Fruit fly (Drosophila melanogaster) S2 (cell line): ENCODE data around the gene Lectin-galC1.

Experiments used
- CG8478 ChIP-seq: fragments of >200 bp; optimal IDR thresholded peaks from 2 replicates; lab custom pipeline; 2018
- CTCF ChIP-seq, 2 experiments: fragments of >200 bp; optimal IDR thresholded peaks; 2 replicates each; lab custom pipeline; 2018

Lectin-galC1 gene

DNA sequence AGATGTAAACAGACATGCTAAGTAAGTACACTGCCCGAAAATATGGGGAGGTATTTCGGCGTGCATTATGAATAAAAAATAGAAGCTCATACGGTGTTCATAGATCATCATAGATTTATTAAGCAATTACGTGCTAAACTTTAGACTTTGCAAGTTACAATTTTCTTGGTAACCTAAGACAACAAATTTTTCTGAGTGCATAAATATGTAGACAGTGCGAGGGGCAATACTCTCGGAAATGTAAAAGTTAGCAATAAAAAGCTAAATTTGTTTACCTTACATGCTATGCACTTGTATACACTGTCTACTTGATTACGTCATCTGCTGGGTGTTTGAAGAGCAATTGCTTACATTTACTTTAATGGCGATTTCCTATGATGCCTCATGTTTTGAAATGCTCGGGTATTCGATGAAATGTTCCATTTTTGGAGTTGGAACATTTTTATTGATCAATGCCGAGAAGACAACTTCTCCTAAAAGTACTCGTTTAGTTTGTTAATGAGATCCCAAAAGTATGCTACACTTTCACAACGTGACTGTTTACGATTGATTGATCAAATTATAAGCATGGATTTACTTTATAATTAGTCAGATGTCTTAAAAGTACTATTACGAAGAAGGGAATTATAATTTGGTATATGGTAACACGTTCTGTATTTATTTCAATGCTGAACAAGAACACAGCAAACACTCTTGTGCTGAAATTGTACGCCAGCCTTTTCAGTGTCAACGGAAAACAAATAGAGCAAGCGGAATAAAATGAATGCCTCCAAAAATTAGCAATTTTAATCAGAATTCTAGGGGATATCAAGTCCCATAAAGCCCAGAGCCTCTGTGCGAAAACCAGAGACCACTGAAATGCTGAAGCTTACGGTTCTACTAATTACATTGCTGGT lies at the start of gene Lectin-galC1:
Lectin-galC1 (plus strand) TSS at position 846 of the 896 bp plus-strand sequence.
- TF ChIP-seq CTCF (optimal IDR thresholded peaks at IDR 0.05; lab: Kevin White, UChicago) = peak; percentile 23 to 30
- TF ChIP-seq CG8478 (lab: Kevin White, UChicago) = no peak

DNA sequence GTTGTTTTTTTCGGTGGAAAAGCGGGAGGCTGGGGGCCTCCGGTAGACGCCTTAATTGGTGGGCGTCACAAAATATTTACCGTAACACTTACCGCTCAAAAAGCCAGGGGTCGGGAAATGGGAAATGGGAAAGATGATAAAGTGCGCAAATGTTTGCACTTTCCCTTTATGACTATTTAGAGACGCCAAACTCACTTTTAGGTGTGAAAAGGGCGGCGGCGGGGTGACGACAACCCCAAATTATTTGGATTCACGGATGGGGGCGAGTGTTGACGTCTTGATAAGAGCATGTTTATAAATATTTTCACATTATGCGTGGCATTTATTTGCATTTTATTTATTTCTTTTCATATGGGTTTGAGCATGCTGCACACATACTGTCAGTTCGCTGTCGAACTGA lies 47.2 kb upstream of the Lectin-galC1 start, which contains the start of gene CG17349:
CG17349 (plus strand) TSS at position 400 of the 400 bp plus-strand sequence.
- no peak for TF ChIP-seq CG8478 (lab: Kevin White, UChicago)
- TF ChIP-seq CTCF (optimal IDR thresholded peaks at IDR 0.05; lab: Kevin White, UChicago) = no peak

DNA sequence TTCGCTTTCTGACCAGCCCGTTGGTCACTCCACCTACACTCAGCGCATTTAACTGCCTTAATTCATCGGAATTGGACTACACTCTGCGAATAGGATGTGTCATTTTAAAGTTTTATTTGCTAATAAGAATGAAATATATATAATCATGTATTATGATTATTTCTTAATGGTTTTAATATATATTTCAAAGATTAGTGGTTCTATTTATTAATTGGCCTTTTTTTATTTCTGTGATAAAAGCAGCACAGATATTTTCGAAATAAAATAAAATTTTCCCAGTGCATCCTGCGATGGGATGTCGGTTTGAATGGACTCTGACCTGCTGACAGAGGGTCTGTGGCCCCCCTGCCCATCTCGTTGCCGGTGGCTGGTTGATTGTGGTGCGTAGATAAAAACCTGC lies 43.4 kb upstream of the Lectin-galC1 start:
- TF ChIP-seq CTCF (optimal IDR thresholded peaks at IDR 0.05; lab: Kevin White, UChicago) (no peak), CG8478 (lab: Kevin White, UChicago) (no peak)

DNA sequence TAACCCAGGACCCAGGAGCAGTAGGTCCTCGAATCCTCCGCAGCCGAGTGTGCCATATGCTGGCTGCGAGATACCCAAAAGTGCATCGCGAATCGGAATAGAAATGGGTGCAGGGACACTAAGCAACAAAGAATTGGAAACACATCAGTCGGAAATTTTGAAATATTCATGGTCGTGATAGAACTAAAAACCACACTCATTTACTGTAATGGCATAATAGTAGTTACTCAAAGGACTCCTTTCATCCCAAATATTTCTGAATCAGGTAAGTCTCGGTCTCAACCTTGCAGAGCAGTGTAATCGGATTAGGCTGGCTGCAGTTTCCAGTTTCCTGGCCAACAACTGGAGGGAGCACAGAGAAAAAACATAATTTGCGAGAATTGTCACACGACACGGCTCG lies 41.1 kb upstream of the Lectin-galC1 start:
- TF ChIP-seq CTCF (optimal IDR thresholded peaks at IDR 0.05; lab: Kevin White, UChicago) = no peak
- no peak for TF ChIP-seq CG8478 (lab: Kevin White, UChicago)

DNA sequence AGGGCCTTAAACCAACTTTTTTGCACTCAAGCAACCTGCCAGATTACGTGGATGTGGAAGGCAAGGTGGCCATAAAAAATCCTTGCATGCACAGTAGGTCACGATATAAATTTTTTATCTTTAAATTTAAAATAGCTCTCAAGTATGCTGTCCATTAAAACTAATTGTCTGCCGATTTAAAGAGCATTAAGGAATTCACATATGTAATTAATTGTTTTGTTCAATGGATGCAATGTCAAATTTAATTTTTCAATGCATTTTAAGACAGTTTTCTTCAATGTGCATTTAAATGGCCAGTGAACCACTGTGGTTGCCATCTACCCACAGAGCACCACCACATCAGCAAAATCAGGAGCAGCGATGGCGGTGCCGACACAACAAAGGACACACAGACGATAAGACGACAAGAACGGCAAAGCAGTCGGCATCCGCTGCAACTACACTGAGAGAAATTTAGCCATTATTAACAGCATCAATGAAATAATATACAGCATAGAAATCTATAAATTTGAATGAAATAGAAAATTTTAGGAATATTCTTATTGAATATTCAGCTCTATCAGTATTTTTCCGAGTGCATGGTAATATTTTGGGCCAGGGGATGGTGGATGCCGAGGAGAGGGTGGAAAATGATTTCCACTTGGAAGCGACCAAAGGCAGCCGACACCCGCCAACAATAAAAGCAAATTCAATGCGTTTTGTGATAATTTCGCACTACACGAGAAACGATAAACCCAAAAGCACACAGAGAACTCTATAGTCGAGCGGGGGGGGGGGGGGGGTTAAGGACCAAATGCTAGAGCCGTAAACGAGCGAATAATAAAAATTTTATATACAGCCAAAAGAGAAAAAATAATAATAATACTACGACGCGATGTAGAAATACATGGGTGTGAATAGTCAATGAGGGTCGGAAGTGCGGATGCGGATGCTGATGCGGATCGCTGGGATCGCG lies 39.8 kb upstream of the Lectin-galC1 start:
- TF ChIP-seq CTCF (optimal IDR thresholded peaks at IDR 0.05; lab: Kevin White, UChicago) = no peak
- TF ChIP-seq CG8478 (lab: Kevin White, UChicago) = no peak

DNA sequence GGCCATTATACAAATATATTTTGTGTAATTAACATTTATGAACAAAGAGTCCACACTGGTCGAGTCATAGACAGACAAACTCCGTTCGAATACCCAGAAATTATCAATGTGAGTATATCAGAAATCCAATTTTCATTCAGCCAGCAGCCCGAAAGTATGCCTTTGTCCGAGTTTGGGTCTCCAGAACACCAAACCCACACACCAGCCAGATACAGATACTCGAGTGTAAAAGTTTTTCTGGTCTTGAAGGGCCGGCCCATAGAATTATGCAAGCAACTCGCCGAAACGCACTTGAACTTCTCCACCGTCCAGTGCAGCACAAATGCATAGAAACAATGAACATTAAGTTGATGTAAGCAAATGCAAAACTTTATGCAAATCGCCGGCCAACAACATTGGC lies 38.6 kb upstream of the Lectin-galC1 start:
- no peak for TF ChIP-seq CG8478 (lab: Kevin White, UChicago)
- peak; percentile 6 to 45 for TF ChIP-seq CTCF (optimal IDR thresholded peaks at IDR 0.05; lab: Kevin White, UChicago)

DNA sequence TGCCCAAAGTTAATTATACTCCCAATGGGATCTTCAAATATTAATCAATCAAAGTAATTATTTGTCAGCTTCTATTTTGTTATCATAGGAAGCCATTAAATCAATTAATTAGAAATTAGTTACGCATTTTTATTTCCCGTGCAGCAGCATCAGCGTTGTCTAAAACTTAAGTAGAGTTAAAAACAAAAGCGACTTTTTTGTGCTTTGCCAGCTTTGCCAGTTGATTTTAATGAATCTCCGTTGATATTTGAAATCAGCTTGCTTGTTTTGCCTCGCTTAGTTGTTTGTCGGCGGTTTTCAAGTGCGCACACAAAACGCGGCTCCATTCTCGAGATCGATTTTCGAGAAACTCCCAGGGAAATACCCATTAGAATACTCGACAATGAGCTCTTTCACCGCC lies 36.6 kb upstream of the Lectin-galC1 start, which contains the start of gene CG17350:
CG17350 (plus strand) TSS at position 301 of the 400 bp plus-strand sequence.
- TF ChIP-seq CG8478 (lab: Kevin White, UChicago) (no peak), CTCF (optimal IDR thresholded peaks at IDR 0.05; lab: Kevin White, UChicago) (no peak)

DNA sequence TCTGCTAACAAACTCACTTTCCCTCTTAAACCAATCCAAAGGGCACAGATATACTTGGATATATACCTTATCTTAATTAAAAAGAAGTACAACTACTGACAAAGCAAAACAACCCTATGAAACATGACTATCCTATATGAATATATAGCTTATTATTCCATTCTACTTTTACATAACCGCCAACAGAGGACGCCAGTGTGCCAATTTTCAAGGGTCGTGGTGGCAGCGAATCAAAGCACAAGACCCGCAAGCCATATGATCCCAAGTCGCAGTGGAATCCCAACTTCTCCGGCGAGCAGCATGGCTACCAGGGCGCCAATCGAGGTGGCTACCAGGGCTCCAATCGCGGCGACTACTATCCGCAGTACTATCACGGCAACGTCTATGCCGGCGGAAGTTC lies 34.9 kb upstream of the Lectin-galC1 start:
- TF ChIP-seq CG8478 (lab: Kevin White, UChicago) (no peak), CTCF (optimal IDR thresholded peaks at IDR 0.05; lab: Kevin White, UChicago) (peak; percentile 59 to 67)

DNA sequence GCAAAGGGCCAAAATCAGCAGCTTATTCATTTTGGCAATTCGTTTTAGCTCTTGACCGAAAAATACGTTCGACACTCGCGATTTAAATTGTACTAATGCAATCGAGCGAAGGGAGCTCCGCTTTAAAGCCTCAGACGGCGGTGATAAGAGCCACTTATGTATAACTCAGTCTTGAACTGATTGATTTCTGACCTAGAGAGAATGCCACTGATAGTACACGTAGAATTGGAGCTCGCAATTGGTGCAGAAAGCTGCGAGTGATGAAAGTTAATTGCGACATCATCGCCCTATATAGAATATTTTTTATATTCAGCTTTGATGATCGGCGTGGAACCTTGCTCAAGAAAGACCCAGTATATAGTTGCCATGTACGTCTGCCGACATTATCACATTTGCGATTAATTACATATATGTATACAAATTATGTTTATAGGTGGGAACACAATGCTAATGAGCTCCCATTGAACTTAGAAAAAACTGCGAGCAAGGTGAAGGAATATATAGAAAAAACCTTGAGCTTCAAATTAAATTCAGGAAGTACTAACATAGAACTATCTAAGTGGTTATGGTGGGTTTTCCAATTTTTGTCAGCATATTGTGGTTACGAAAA lies 31.0 kb upstream of the Lectin-galC1 start, which contains the start of gene fon:
fon (minus strand) TSS at position 100 of the 610 bp plus-strand sequence.
- no peak for TF ChIP-seq CTCF (optimal IDR thresholded peaks at IDR 0.05; lab: Kevin White, UChicago)
- no peak for TF ChIP-seq CG8478 (lab: Kevin White, UChicago)

DNA sequence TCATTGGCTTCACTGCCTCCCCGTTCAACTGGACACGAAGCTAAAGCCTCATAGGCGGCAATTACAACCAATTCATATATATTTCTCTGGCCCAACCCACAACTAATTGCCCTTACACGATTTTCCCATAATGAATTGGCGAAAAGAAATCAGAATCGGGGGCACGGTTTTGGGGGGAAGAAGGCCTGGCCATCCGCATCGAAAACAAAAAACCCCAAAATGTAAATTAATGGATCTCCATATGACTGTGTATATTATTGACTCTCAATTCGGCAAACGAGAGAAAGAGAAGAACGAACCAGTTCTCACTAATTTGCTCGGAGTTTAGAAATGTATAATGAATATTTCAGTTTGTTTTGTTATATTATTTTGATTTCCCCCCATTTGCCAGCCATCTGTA lies 28.3 kb upstream of the Lectin-galC1 start:
- TF ChIP-seq CTCF (optimal IDR thresholded peaks at IDR 0.05; lab: Kevin White, UChicago) (no peak), CG8478 (lab: Kevin White, UChicago) (no peak)

DNA sequence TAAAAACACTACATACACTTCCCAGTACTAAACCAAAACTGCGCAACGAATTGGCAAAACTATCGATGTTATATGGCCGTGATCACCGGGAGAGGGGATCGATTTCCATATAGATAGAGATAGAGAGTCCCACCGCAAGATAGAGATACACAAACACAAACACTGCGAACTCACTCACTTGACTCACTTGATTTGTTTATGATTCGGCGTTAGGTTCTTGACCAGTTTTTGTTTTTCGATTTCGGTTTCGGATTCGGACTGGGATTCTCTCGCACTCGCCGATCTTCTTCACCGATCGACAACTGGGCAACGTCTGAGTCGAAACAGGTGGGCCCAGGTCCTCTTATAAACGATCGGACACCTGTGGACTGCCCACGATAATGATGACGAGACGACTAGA lies 27.5 kb upstream of the Lectin-galC1 start, which contains the start of gene CG17549:
CG17549 (minus strand) TSS at position 327 of the 400 bp plus-strand sequence.
- TF ChIP-seq CG8478 (lab: Kevin White, UChicago) (no peak), CTCF (optimal IDR thresholded peaks at IDR 0.05; lab: Kevin White, UChicago) (no peak)

DNA sequence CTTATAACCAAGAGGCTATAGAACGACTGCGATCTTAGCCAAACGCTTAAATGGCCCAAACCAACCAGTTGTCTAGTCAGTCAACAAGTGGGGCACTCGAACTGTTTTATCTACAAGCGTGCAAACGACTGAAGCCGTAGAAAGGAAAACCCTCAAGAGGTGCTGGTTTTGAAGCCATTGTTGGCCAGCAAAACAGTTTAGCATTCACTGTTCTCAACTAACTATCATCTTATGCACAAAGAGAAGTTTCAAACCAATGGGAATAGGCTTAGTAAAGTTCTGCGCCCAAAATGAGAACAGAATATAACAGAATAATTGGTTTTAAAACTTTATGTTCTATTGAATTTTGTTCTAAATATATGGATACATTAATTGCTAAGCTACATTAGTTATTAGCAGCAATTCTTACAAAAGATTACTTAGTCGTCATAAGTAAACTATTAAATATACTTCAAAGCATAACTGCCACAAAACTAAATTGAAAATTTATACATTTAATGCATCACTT lies 23.5 kb upstream of the Lectin-galC1 start, which contains the start of gene CG31798:
CG31798 (plus strand) TSS at position 458 of the 508 bp plus-strand sequence.
- TF ChIP-seq CTCF (optimal IDR thresholded peaks at IDR 0.05; lab: Kevin White, UChicago) (peak; percentile 54 to 75), CG8478 (lab: Kevin White, UChicago) (no peak)

DNA sequence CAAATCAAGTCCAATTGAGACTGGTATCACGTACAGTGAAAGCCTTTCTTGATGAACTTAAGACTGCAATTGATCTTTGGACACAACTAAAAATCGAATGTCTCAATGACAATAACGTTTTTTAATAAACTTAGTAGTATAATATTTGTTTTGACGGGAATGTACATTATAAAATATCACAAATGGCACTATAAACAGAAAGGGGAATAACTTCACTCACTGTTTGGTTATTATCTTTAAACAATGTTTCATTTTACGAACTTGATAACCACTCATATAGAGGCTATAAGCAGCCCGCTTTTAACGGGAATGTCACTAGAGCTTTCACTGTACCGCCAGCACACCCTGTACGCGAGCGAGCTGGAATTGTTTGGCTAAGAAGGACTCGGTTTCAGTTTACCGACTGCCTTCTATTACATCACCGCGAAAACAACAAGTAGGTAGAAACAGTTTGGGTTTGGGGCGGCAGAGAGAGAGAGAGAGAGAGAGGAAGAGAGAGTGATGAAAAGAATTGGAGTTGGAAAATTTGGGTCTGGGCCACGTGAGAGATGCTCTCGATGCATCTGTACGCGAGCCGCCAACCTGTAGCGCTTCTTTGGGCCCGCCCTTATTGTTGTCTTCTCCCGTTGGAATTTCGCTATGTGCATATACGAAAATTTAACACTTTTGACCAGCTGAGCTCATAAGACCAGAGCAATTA lies 19.5 kb upstream of the Lectin-galC1 start:
- TF ChIP-seq CG8478 (lab: Kevin White, UChicago) (no peak), CTCF (optimal IDR thresholded peaks at IDR 0.05; lab: Kevin White, UChicago) (no peak)
